Fruit fly (Drosophila melanogaster): ENCODE results near the gene CG16863.
A peak's percentile ranks its signal among the peaks of the same experiment; 100 is the strongest.

Gene CG16863

dm6 chr2L:13835002-13835910 lies 44.5 kb downstream of the CG16863 start, which contains the start of the genes mRpS23 and CenG1A (continued):
- TF ChIP-seq Mrtf (GFP tag; IDR thresholded peaks at IDR 0.05) (peak; percentile 100), oc (tag; optimal IDR thresholded peaks at IDR 0.05) (peak; percentile 100), Dip2 (GFP tag; IDR thresholded peaks at IDR 0.05) (peak; percentile 85), CG4404 (GFP tag; IDR thresholded peaks at IDR 0.05) (peak; percentile 100), Bgb (GFP tag; IDR thresholded peaks at IDR 0.05; ENCODE audit: partially characterized antibody) (peak; percentile 70), Atf6 (GFP tag; IDR thresholded peaks at IDR 0.05) (peak; percentile 100), Oli (tag; optimal IDR thresholded peaks at IDR 0.05) (peak; percentile 100), CG12769 (tag; optimal IDR thresholded peaks at IDR 0.05) (peak; percentile 100), dmrt11E (tag; optimal IDR thresholded peaks at IDR 0.05) (peak; percentile 99), Hsf (GFP tag; optimal IDR thresholded peaks at IDR 0.05) (peak; percentile 100), CG5180 (GFP tag; optimal IDR thresholded peaks at IDR 0.05) (peak; percentile 94), eve (GFP tag; optimal IDR thresholded peaks at IDR 0.05) (peak in 1 of 2 experiments; percentile 62), Sry-β (GFP tag; optimal IDR thresholded peaks at IDR 0.05) (peak; percentile 83), jigr1 (GFP tag; IDR thresholded peaks at IDR 0.05) (peak; percentile 99), CG43689 (GFP tag; IDR thresholded peaks at IDR 0.05) (peak; percentile 100), CG1233 (GFP tag; optimal IDR thresholded peaks at IDR 0.05) (peak; percentile 100), sna (GFP tag; IDR thresholded peaks at IDR 0.05; ENCODE audit: partially characterized antibody) (peak; percentile 85), sd (tag; optimal IDR thresholded peaks at IDR 0.05) (peak; percentile 99), slp2 (GFP tag; optimal IDR thresholded peaks at IDR 0.05) (peak; percentile 100), Camta (GFP tag; optimal IDR thresholded peaks at IDR 0.05) (peak; percentile 99), pnt (GFP tag; optimal IDR thresholded peaks at IDR 0.05) (peak; percentile 100), repo (GFP tag; optimal IDR thresholded peaks at IDR 0.05) (peak; percentile 99), CG7987 (GFP tag; optimal IDR thresholded peaks at IDR 0.05) (peak; percentile 99), Lpt (GFP tag; optimal IDR thresholded peaks at IDR 0.05) (no peak), HLH54F (GFP tag; optimal IDR thresholded peaks at IDR 0.05) (peak; percentile 100), CG2712 (tag; optimal IDR thresholded peaks at IDR 0.05) (peak; percentile 100), CG31388 (GFP tag; optimal IDR thresholded peaks at IDR 0.05) (peak; percentile 99), CHES-1-like (GFP tag; optimal IDR thresholded peaks at IDR 0.05) (peak; percentile 100), slbo (GFP tag; IDR thresholded peaks at IDR 0.05) (peak; percentile 100), stc (GFP tag; IDR thresholded peaks at IDR 0.05) (peak; percentile 100), cg (GFP tag; optimal IDR thresholded peaks at IDR 0.05) (peak; percentile 14), chinmo (GFP tag; IDR thresholded peaks at IDR 0.05; ENCODE audit: partially characterized antibody) (0 out of 4 replicates have a peak, but pooled peaks have one; percentile 36), ara (GFP tag; IDR thresholded peaks at IDR 0.05) (peak; percentile 100), abd-A (tag; optimal IDR thresholded peaks at IDR 0.05) (no peak), CG9817 (tag; optimal IDR thresholded peaks at IDR 0.05) (peak; percentile 100), zen2 (GFP tag; IDR thresholded peaks at IDR 0.05; ENCODE audit: partially characterized antibody) (no peak; the same call in 2 of the 3 replicates), CG5953 (GFP tag; IDR thresholded peaks at IDR 0.05) (peak; percentile 100), z (GFP tag; IDR thresholded peaks at IDR 0.05) (peak; percentile 88), crp (GFP tag; optimal IDR thresholded peaks at IDR 0.05) (peak; percentile 52 to 78), CG9797 (GFP tag; optimal IDR thresholded peaks at IDR 0.05) (peak; percentile 94), dysf (GFP tag; IDR thresholded peaks at IDR 0.05) (peak; percentile 100), Adf1 (GFP tag; IDR thresholded peaks at IDR 0.05) (peak; percentile 95), CkIIα-i1 (GFP tag; IDR thresholded peaks at IDR 0.05) (peak; percentile 99), luna (GFP tag; optimal IDR thresholded peaks at IDR 0.05) (peak; percentile 99), CG6683 (GFP tag; optimal IDR thresholded peaks at IDR 0.05) (peak; percentile 98), NFAT (GFP tag; IDR thresholded peaks at IDR 0.05) (peak; percentile 100), CG8478 (optimal IDR thresholded peaks at IDR 0.05) (no peak), en (GFP tag; optimal IDR thresholded peaks at IDR 0.05) (peak; percentile 100), ERR (GFP tag; optimal IDR thresholded peaks at IDR 0.05) (peak; percentile 99)

Measured in whole organism, embryonic.